Worm (Caenorhabditis elegans) whole organism, mixed stage, embryonic: ENCODE results near the gene nhr-16.

Source experiments
- mep-1 ChIP-seq: fragments of 150-350 bp; optimal IDR thresholded peaks from 2 replicates; lab custom pipeline; 2017; ENCODE audit warnings: missing biosample characterization, missing genetic modification reagents, missing genetic modification characterization, inconsistent platforms
- nhr-28 ChIP-seq: fragments of 150-350 bp; optimal IDR thresholded peaks from 2 replicates; lab custom pipeline; 2014; ENCODE audit warnings: missing biosample characterization, missing genetic modification characterization
- nhr-76 ChIP-seq: sonication (generic microtip); optimal IDR thresholded peaks from 2 replicates; lab custom pipeline; 2017; ENCODE audit warnings: missing biosample characterization, missing genetic modification characterization
- pha-4 ChIP-seq: fragments of 150-350 bp; optimal IDR thresholded peaks from 2 replicates; lab custom pipeline; 2018; ENCODE audit warnings: missing biosample characterization, missing genetic modification reagents, missing genetic modification characterization
- snpc-4 ChIP-seq: fragments of 150-350 bp; optimal IDR thresholded peaks from 2 replicates; lab custom pipeline; 2014; ENCODE audit warnings: missing biosample characterization, missing genetic modification characterization
- sptf-1 ChIP-seq: sonication (generic microtip); optimal IDR thresholded peaks from 2 replicates; lab custom pipeline; 2017; ENCODE audit warnings: mild to moderate bottlenecking, missing genetic modification characterization, moderate library complexity, missing compliant biosample characterization
- unc-39 ChIP-seq: fragments of 150-350 bp; optimal IDR thresholded peaks from 2 replicates; lab custom pipeline; 2014; ENCODE audit warnings: missing biosample characterization, missing genetic modification characterization
- unc-62 ChIP-seq: fragments of 150-350 bp; optimal IDR thresholded peaks from 2 replicates; lab custom pipeline; 2014; ENCODE audit warnings: missing biosample characterization, missing genetic modification reagents, missing genetic modification characterization

DNA sequence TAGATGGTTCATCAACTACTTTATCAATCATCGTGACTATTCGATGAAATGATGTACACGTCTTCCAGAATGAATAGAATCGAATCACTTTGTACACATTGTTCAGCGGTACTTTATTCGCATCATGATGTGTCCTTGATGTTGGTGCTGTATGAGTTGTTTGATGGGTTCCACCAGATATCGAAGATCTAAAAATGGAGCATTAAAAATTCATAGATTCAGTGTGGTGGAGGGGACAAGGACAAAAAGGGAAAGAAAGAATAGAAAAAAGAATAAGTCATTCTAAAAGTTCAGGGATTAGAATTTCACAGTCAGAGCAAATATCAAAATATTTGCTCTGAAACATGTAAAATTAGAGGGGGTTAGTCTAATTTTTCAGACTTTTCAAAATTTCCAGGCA, 6.2 kb downstream of the nhr-16 start:
- TF ChIP-seq nhr-28: no peak
- no peak for TF ChIP-seq unc-39 (tag; lab: Kevin White, UChicago)
- no peak for TF ChIP-seq unc-62
- no peak for TF ChIP-seq nhr-76
- no peak for TF ChIP-seq pha-4
- no peak for TF ChIP-seq sptf-1 (tag; lab: Kevin White, UChicago)
- TF ChIP-seq mep-1: no peak
- no peak for TF ChIP-seq snpc-4
